Fruit fly (Drosophila melanogaster) whole organism, embryonic: ENCODE results near the gene sima.

Source experiments
- Atf-2 ChIP-seq: fragments of 200-800 bp; sonication (Bioruptor generic); optimal IDR thresholded peaks from 2 replicates; lab custom pipeline; 2016; ENCODE audit warnings: missing biosample characterization, missing genetic modification characterization
- Gsc ChIP-seq: fragments of 200-800 bp; sonication (Bioruptor generic); IDR thresholded peaks from 2 replicates; pipeline ENCODE4 v1.3.6; 2022; ENCODE audit warnings: missing biosample characterization, missing genetic modification characterization
- HLH4C ChIP-seq: fragments of 200-800 bp; sonication (Bioruptor generic); IDR thresholded peaks from 3 replicates; pipeline ENCODE4 v1.3.6; 2022; ENCODE audit warnings: missing biosample characterization, missing genetic modification characterization; ENCODE audit not compliant: partially characterized antibody
- bbx ChIP-seq: fragments of 200-800 bp; sonication (Bioruptor generic); IDR thresholded peaks from 2 replicates; pipeline ENCODE4 v1.3.6; 2022; ENCODE audit warnings: missing biosample characterization, missing genetic modification characterization; ENCODE audit not compliant: partially characterized antibody

- no peak for TF ChIP-seq bbx (GFP tag; lab: Robert Waterston, UW)
- TF ChIP-seq HLH4C, result no peak
- no peak for TF ChIP-seq Atf-2 (GFP tag; lab: Kevin White, UChicago)
- no peak for TF ChIP-seq Gsc (GFP tag; lab: Robert Waterston, UW)
Measured at dm6 chr3R:30030061-30030460, 28.1 kb upstream of the sima start.
